Fruit fly (Drosophila melanogaster) whole organism, wandering third instar larva: Measurements from ENCODE around the gene spri.

ENCODE experiments used
- Abd-B ChIP-seq: fragments of >200 bp; optimal IDR thresholded peaks from 2 replicates; lab custom pipeline; 2017; ENCODE audit warnings: missing biosample characterization, missing genetic modification characterization
- CrebA ChIP-seq: fragments of 200-800 bp; sonication (Bioruptor generic); optimal IDR thresholded peaks from 2 replicates; lab custom pipeline; 2016; ENCODE audit warnings: missing biosample characterization, mild to moderate bottlenecking, missing genetic modification characterization, borderline replicate concordance
- Hr78 ChIP-seq: fragments of >200 bp; optimal IDR thresholded peaks from 2 replicates; lab custom pipeline; 2017; ENCODE audit warnings: missing biosample characterization, missing genetic modification characterization
- Myc ChIP-seq: fragments of >200 bp; optimal IDR thresholded peaks from 2 replicates; lab custom pipeline; 2017
- OdsH ChIP-seq: fragments of 200-800 bp; sonication (Bioruptor generic); optimal IDR thresholded peaks from 2 replicates; lab custom pipeline; 2016; ENCODE audit warnings: missing biosample characterization, mild to moderate bottlenecking, missing genetic modification characterization
- Vsx2 ChIP-seq: fragments of 200-300, 225-300 bp; sonication (Bioruptor generic); optimal IDR thresholded peaks from 2 replicates; lab custom pipeline; 2018; ENCODE audit warnings: missing biosample characterization, missing genetic modification characterization; ENCODE audit not compliant: partially characterized antibody
- br ChIP-seq: fragments of 200-800 bp; sonication (Bioruptor generic); optimal IDR thresholded peaks from 2 replicates; lab custom pipeline; 2016; ENCODE audit warnings: missing biosample characterization, missing genetic modification characterization
- brk ChIP-seq: fragments of 200-800 bp; sonication (Bioruptor generic); optimal IDR thresholded peaks from 2 replicates; lab custom pipeline; 2016; ENCODE audit warnings: missing biosample characterization, mild to moderate bottlenecking, missing genetic modification characterization
- dl ChIP-seq, 2 experiments: fragments of 175-275, 200-275 bp in 1 of 2; fragments of 200-275 bp in 1 of 2; sonication (Bioruptor generic); optimal IDR thresholded peaks; lab custom pipeline; 2018; ENCODE audit warnings: mild to moderate bottlenecking in 2 of 2, missing biosample characterization in 2 of 2, missing genetic modification characterization in 2 of 2, moderate library complexity in 2 of 2; ENCODE audit not compliant: partially characterized antibody in 2 of 2, insufficient read depth in 1 of 2
- pan ChIP-seq: fragments of >200 bp; optimal IDR thresholded peaks from 2 replicates; lab custom pipeline; 2017
- psq ChIP-seq: fragments of 200-800 bp; sonication (Bioruptor generic); optimal IDR thresholded peaks from 3 replicates; lab custom pipeline; 2017; ENCODE audit warnings: missing biosample characterization, mild to moderate bottlenecking, missing genetic modification characterization, moderate library complexity
- sv ChIP-seq: fragments of 200-800 bp; sonication (Bioruptor generic); optimal IDR thresholded peaks from 3 replicates; lab custom pipeline; 2016; ENCODE audit warnings: missing biosample characterization, missing genetic modification characterization
- tai ChIP-seq: sonication (Bioruptor generic); optimal IDR thresholded peaks from 2 replicates; lab custom pipeline; 2016; ENCODE audit warnings: missing biosample characterization, missing genetic modification characterization
- woc ChIP-seq: sonication (Bioruptor generic); optimal IDR thresholded peaks from 2 replicates; lab custom pipeline; 2016; ENCODE audit warnings: missing biosample characterization, mild to moderate bottlenecking, missing genetic modification characterization

- TF ChIP-seq pan (lab: Kevin White, UChicago) (no peak), br (GFP tag; lab: Kevin White, UChicago) (no peak), psq (GFP tag; lab: Kevin White, UChicago) (no peak), OdsH (GFP tag; lab: Kevin White, UChicago) (no peak), dl (GFP tag; optimal IDR thresholded peaks at IDR 0.05; lab: Kevin White, UChicago; ENCODE audit: insufficient read depth in 1 of 2, partially characterized antibody in 2 of 2) (no peak), Vsx2 (GFP tag; lab: Kevin White, UChicago) (no peak), sv (GFP tag; lab: Kevin White, UChicago) (no peak), woc (GFP tag; lab: Kevin White, UChicago) (no peak), tai (GFP tag; lab: Kevin White, UChicago) (no peak), Abd-B (GFP tag; lab: Kevin White, UChicago) (no peak), Hr78 (GFP tag; lab: Kevin White, UChicago) (no peak), Myc (lab: Kevin White, UChicago) (no peak), brk (GFP tag; lab: Kevin White, UChicago) (no peak), CrebA (GFP tag; lab: Kevin White, UChicago) (no peak)
These were observed 110.6 kb downstream of the spri start, which contains the start of gene nocte for dm6 chrX:10474625-10475024.
